Worm (Caenorhabditis elegans): Measurements from ENCODE around the gene M03D4.4.

M03D4.4 gene

DNA sequence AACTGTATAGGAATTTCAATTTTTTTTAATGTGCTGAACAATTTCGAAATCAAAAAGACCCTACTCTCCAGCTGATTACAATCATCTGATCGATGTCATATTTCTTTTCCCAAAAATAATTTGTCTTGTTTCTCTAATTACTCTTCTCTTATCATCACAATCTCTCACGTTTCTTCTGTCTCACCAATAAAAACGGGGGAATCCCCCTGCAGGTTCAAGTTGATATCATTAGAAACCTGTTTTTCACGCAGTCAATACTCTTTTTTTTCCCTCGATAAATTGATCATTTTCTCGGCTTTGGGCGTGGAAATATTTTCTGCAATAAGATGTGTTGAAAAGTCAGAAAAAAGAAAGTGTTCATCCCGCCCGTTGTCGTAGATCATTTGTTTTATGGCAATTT, 27.3 kb downstream of the M03D4.4 start:
- TF ChIP-seq lin-29 (GFP tag; IDR thresholded peaks at IDR 0.05) (no peak), gei-8 (GFP tag; optimal IDR thresholded peaks at IDR 0.05) (peak; percentile 72), mxl-3 (GFP tag; optimal IDR thresholded peaks at IDR 0.05) (peak; percentile 76), lir-3 (tag; optimal IDR thresholded peaks at IDR 0.05) (no peak), zfp-2 (tag; optimal IDR thresholded peaks at IDR 0.05) (no peak), madf-5 (GFP tag; IDR thresholded peaks at IDR 0.05) (no peak), Y5F2A.4 (GFP tag; optimal IDR thresholded peaks at IDR 0.05) (no peak), lsy-2 (tag; optimal IDR thresholded peaks at IDR 0.05) (peak in 1 of 2 experiments; percentile 49), ceh-44 (GFP tag; IDR thresholded peaks at IDR 0.05) (no peak), hlh-11 (tag; optimal IDR thresholded peaks at IDR 0.05) (peak; percentile 85), fkh-10 (GFP tag; optimal IDR thresholded peaks at IDR 0.05) (no peak), snpc-1.2 (GFP tag; IDR thresholded peaks at IDR 0.05) (no peak), lin-1 (GFP tag; IDR thresholded peaks at IDR 0.05) (no peak), tag-97 (GFP tag; IDR thresholded peaks at IDR 0.05) (no peak), php-3 (GFP tag; IDR thresholded peaks at IDR 0.05) (no peak), zfp-3 (GFP tag; conservative IDR thresholded peaks at IDR 0.05) (no peak), lin-39 (tag; optimal IDR thresholded peaks at IDR 0.05) (no peak), daf-16 (GFP tag; optimal IDR thresholded peaks at IDR 0.05) (no peak), daf-16 (tag; optimal IDR thresholded peaks at IDR 0.05) (peak; percentile 60), nhr-28 (tag; optimal IDR thresholded peaks at IDR 0.05) (peak; percentile 85), nhr-76 (tag; optimal IDR thresholded peaks at IDR 0.05) (peak; percentile 47), ceh-28 (tag; optimal IDR thresholded peaks at IDR 0.05) (no peak), dpl-1 (GFP tag; optimal IDR thresholded peaks at IDR 0.05) (peak; percentile 36), nhr-77 (tag; optimal IDR thresholded peaks at IDR 0.05) (peak; percentile 74), nhr-6 (tag; optimal IDR thresholded peaks at IDR 0.05) (no peak), daf-8 (GFP tag; IDR thresholded peaks at IDR 0.05) (no peak), egl-27 (tag; optimal IDR thresholded peaks at IDR 0.05) (no peak), dve-1 (tag; optimal IDR thresholded peaks at IDR 0.05; ENCODE audit: insufficient read depth) (peak; percentile 81), hmg-1.1 (GFP tag; IDR thresholded peaks at IDR 0.05) (no peak), ces-1 (GFP tag; optimal IDR thresholded peaks at IDR 0.05) (no peak), lin-38 (GFP tag; IDR thresholded peaks at IDR 0.05) (no peak), aha-1 (tag) (peak; percentile 35), ZK337.2 (GFP tag; IDR thresholded peaks at IDR 0.05) (no peak), R02D3.7 (tag; optimal IDR thresholded peaks at IDR 0.05) (no peak), unc-39 (tag; optimal IDR thresholded peaks at IDR 0.05) (no peak), skn-1 (tag; optimal IDR thresholded peaks at IDR 0.05) (no peak), jun-1 (tag; optimal IDR thresholded peaks at IDR 0.05) (no peak), T26A8.4 (GFP tag; IDR thresholded peaks at IDR 0.05) (no peak), F26F4.8 (GFP tag; conservative IDR thresholded peaks at IDR 0.05) (no peak), nhr-10 (tag; optimal IDR thresholded peaks at IDR 0.05) (peak; percentile 47), duxl-1 (tag; optimal IDR thresholded peaks at IDR 0.05; ENCODE audit: poor library complexity) (no peak), mdl-1 (tag; optimal IDR thresholded peaks at IDR 0.05) (peak; percentile 34 to 82), zip-11 (GFP tag; IDR thresholded peaks at IDR 0.05) (no peak), nhr-48 (tag; optimal IDR thresholded peaks at IDR 0.05) (peak; percentile 88), pqm-1 (tag; optimal IDR thresholded peaks at IDR 0.05) (peak; percentile 52), zip-2 (tag; optimal IDR thresholded peaks at IDR 0.05) (no peak), tra-1 (GFP tag; IDR thresholded peaks at IDR 0.05) (peak; percentile 58; the same call in 1 of the 2 replicates), dmd-6 (GFP tag; IDR thresholded peaks at IDR 0.05) (peak; percentile 91), mes-2 (tag; optimal IDR thresholded peaks at IDR 0.05; ENCODE audit: poor library complexity, severe bottlenecking) (peak; percentile 8), daf-12 (tag; optimal IDR thresholded peaks at IDR 0.05) (no peak), nhr-41 (GFP tag; IDR thresholded peaks at IDR 0.05) (no peak), hlh-30 (tag; optimal IDR thresholded peaks at IDR 0.05; ENCODE audit: insufficient read depth) (peak; percentile 74), arid-1 (GFP tag; conservative IDR thresholded peaks at IDR 0.05) (no peak)

Measured in whole organism, L4 larva.